Worm (Caenorhabditis elegans) whole organism, young adult: ENCODE measurements around the gene F33H12.7.
A peak's percentile ranks its signal among the peaks of the same experiment; 100 is the strongest.

Experiments
- F22D6.2 ChIP-seq: sonication (generic microtip); optimal IDR thresholded peaks from 2 replicates; lab custom pipeline; 2016; ENCODE audit warnings: mild to moderate bottlenecking, missing genetic modification characterization, missing compliant biosample characterization
- F37B4.10 ChIP-seq: fragments of 200-800 bp; sonication (Bioruptor generic); IDR thresholded peaks from 2 replicates; pipeline ENCODE4 v1.3.6; 2022; ENCODE audit warnings: missing genetic modification characterization, missing compliant biosample characterization
- K12H6.12 ChIP-seq: fragments of 200-800 bp; sonication (Bioruptor generic); optimal IDR thresholded peaks from 2 replicates; lab custom pipeline; 2018; ENCODE audit warnings: mild to moderate bottlenecking, missing genetic modification characterization, missing compliant biosample characterization
- Y95B8A.8 ChIP-seq: fragments of 200-800 bp; sonication (Bioruptor generic); IDR thresholded peaks from 2 replicates; pipeline ENCODE4 v1.3.6; 2022; ENCODE audit warnings: missing genetic modification reagents, missing genetic modification characterization, missing compliant biosample characterization
- atf-7 ChIP-seq: sonication (generic microtip); optimal IDR thresholded peaks from 2 replicates; lab custom pipeline; 2017; ENCODE audit warnings: mild to moderate bottlenecking, missing genetic modification characterization, missing compliant biosample characterization
- attf-6 ChIP-seq: fragments of 200-800 bp; sonication (Bioruptor generic); IDR thresholded peaks from 2 replicates; pipeline ENCODE4 v1.3.6; 2022; ENCODE audit warnings: missing genetic modification reagents, missing genetic modification characterization, missing compliant biosample characterization
- cebp-1 ChIP-seq, 2 experiments: fragments of 200-800 bp in 1 of 2; sonication (Bioruptor generic) in 1 of 2; sonication (generic microtip) in 1 of 2; IDR thresholded peaks in 1 of 2; optimal IDR thresholded peaks in 1 of 2; 2 replicates each; pipeline versions ENCODE4 v1.3.6 to Lab custom; 2017 to 2022; ENCODE audit warnings: missing compliant biosample characterization in 2 of 2, missing genetic modification characterization in 2 of 2, mild to moderate bottlenecking in 1 of 2, missing genetic modification reagents in 1 of 2, moderate library complexity in 1 of 2
- ceh-27 ChIP-seq: fragments of 200-800 bp; sonication (Bioruptor generic); optimal IDR thresholded peaks from 2 replicates; lab custom pipeline; 2018; ENCODE audit warnings: mild to moderate bottlenecking, missing genetic modification characterization, moderate library complexity, missing compliant biosample characterization
- die-1 ChIP-seq: sonication (generic microtip); optimal IDR thresholded peaks from 2 replicates; lab custom pipeline; 2016; ENCODE audit warnings: missing genotype, mild to moderate bottlenecking, missing genetic modification characterization, missing compliant biosample characterization
- efl-1 ChIP-seq: fragments of 150-350 bp; optimal IDR thresholded peaks from 2 replicates; lab custom pipeline; 2014; ENCODE audit warnings: missing biosample characterization, missing genetic modification reagents, missing genetic modification characterization
- egrh-3 ChIP-seq: fragments of 200-800 bp; sonication (Bioruptor generic); IDR thresholded peaks from 2 replicates; pipeline ENCODE4 v1.3.6; 2022; ENCODE audit warnings: missing genetic modification reagents, missing genetic modification characterization, missing compliant biosample characterization
- ekl-4 ChIP-seq: fragments of 200-800 bp; sonication (Bioruptor generic); IDR thresholded peaks from 2 replicates; pipeline ENCODE4 v1.3.6; 2022; ENCODE audit warnings: missing genetic modification reagents, missing genetic modification characterization, missing compliant biosample characterization
- fkh-3 ChIP-seq: sonication (generic microtip); optimal IDR thresholded peaks from 2 replicates; lab custom pipeline; 2016; ENCODE audit warnings: mild to moderate bottlenecking, missing genetic modification characterization, missing compliant biosample characterization
- gei-17 ChIP-seq: fragments of 200-800 bp; sonication (Bioruptor generic); optimal IDR thresholded peaks from 2 replicates; lab custom pipeline; 2018; ENCODE audit warnings: mild to moderate bottlenecking, missing genetic modification characterization, missing compliant biosample characterization
- hmg-1.2 ChIP-seq: fragments of 200-800 bp; sonication (Bioruptor generic); IDR thresholded peaks from 2 replicates; pipeline ENCODE4 v1.3.6; 2022; ENCODE audit warnings: missing genetic modification reagents, missing genetic modification characterization, missing compliant biosample characterization
- lag-1 ChIP-seq: fragments of 200-800 bp; sonication (Bioruptor generic); IDR thresholded peaks from 2 replicates; pipeline ENCODE4 v1.3.6; 2022; ENCODE audit warnings: missing genetic modification reagents, missing genetic modification characterization, missing compliant biosample characterization
- let-526 ChIP-seq: fragments of 200-800 bp; sonication (Bioruptor generic); IDR thresholded peaks from 2 replicates; pipeline ENCODE4 v1.3.6; 2022; ENCODE audit warnings: missing genetic modification reagents, missing genetic modification characterization, missing compliant biosample characterization
- madf-8 ChIP-seq: fragments of 200-800 bp; sonication (Bioruptor generic); conservative IDR thresholded peaks from 2 replicates; pipeline ENCODE4 v1.3.6; 2022; ENCODE audit warnings: missing genetic modification reagents, missing genetic modification characterization, missing compliant biosample characterization
- mcd-1 ChIP-seq: fragments of 200-800 bp; sonication (Bioruptor generic); IDR thresholded peaks from 2 replicates; pipeline ENCODE4 v1.3.6; 2022; ENCODE audit warnings: missing genetic modification reagents, missing genetic modification characterization, missing compliant biosample characterization
- mxl-1 ChIP-seq: sonication (generic microtip); optimal IDR thresholded peaks from 2 replicates; lab custom pipeline; 2016; ENCODE audit warnings: missing genetic modification characterization, missing compliant biosample characterization
- nhr-120 ChIP-seq: fragments of 200-800 bp; sonication (Bioruptor generic); IDR thresholded peaks from 2 replicates; pipeline ENCODE4 v1.3.6; 2022; ENCODE audit warnings: missing genetic modification characterization, missing compliant biosample characterization
- nhr-27 ChIP-seq: fragments of 200-800 bp; sonication (Bioruptor generic); optimal IDR thresholded peaks from 2 replicates; lab custom pipeline; 2018; ENCODE audit warnings: mild to moderate bottlenecking, missing genetic modification characterization, moderate library complexity, missing compliant biosample characterization
- nhr-80 ChIP-seq: sonication (generic microtip); optimal IDR thresholded peaks from 2 replicates; lab custom pipeline; 2016; ENCODE audit warnings: missing genetic modification characterization, missing compliant biosample characterization
- pha-4 ChIP-seq: fragments of 150-350 bp; sonication (generic microtip); optimal IDR thresholded peaks from 2 replicates; lab custom pipeline; 2014; ENCODE audit warnings: missing biosample characterization, missing genetic modification reagents, missing genetic modification characterization
- sea-2 ChIP-seq: fragments of 200-800 bp; sonication (Bioruptor generic); IDR thresholded peaks from 2 replicates; pipeline ENCODE4 v1.3.6; 2022; ENCODE audit warnings: missing genetic modification characterization, missing compliant biosample characterization
- unc-130 ChIP-seq: sonication (generic microtip); optimal IDR thresholded peaks from 2 replicates; lab custom pipeline; 2016; ENCODE audit warnings: missing genetic modification reagents, missing genetic modification characterization, missing compliant biosample characterization
- zfh-2 ChIP-seq: fragments of 200-800 bp; sonication (Bioruptor generic); conservative IDR thresholded peaks from 2 replicates; pipeline ENCODE4 v1.3.6; 2022; ENCODE audit warnings: missing genetic modification reagents, missing genetic modification characterization, missing compliant biosample characterization
- zim-3 ChIP-seq: sonication (generic microtip); optimal IDR thresholded peaks from 2 replicates; lab custom pipeline; 2017; ENCODE audit warnings: mild to moderate bottlenecking, missing genetic modification characterization, moderate library complexity, missing compliant biosample characterization
- ztf-18 ChIP-seq: sonication (generic microtip); optimal IDR thresholded peaks from 2 replicates; lab custom pipeline; 2016; ENCODE audit warnings: missing genotype, mild to moderate bottlenecking, missing genetic modification characterization, missing compliant biosample characterization
- ztf-22 ChIP-seq: fragments of 200-800 bp; sonication (Bioruptor generic); optimal IDR thresholded peaks from 2 replicates; lab custom pipeline; 2018; ENCODE audit warnings: mild to moderate bottlenecking, missing genetic modification characterization, moderate library complexity, missing compliant biosample characterization
- ztf-6 ChIP-seq: fragments of 200-800 bp; sonication (Bioruptor generic); IDR thresholded peaks from 2 replicates; pipeline ENCODE4 v1.3.6; 2022; ENCODE audit warnings: missing genetic modification reagents, missing genetic modification characterization, missing compliant biosample characterization

F33H12.7 gene

ce11 chrII:2586861-2587554, at the start of gene F33H12.7, which contains the start of gene sri-39:
TSS of gene F33H12.7 (minus strand) at chrII:2586911.
TSS of gene sri-39 (plus strand) at chrII:2587504.
- TF ChIP-seq nhr-80 (tag; lab: Kevin White, UChicago) (peak; percentile 62), cebp-1 (GFP tag; IDR thresholded peaks at IDR 0.05; lab: Robert Waterston, UW) (peak; percentile 38; the same call in 1 of the 2 replicates), cebp-1 (tag; optimal IDR thresholded peaks at IDR 0.05; lab: Kevin White, UChicago) (peak; percentile 83), fkh-3 (tag; lab: Kevin White, UChicago) (no peak), nhr-120 (GFP tag; lab: Robert Waterston, UW) (no peak), ceh-27 (GFP tag; lab: Kevin White, UChicago) (no peak), atf-7 (tag; lab: Kevin White, UChicago) (peak; percentile 94)

ce11 chrII:2631169-2631568, 44.5 kb upstream of the F33H12.7 start, which contains the start of gene D2062.1:
TSS of gene D2062.1 (plus strand) at chrII:2631469.
- TF ChIP-seq nhr-120 (GFP tag; lab: Robert Waterston, UW) (no peak), zim-3 (tag; lab: Kevin White, UChicago) (no peak), ztf-22 (GFP tag; lab: Kevin White, UChicago) (no peak), efl-1 (GFP tag; lab: Kevin White, UChicago) (no peak), F22D6.2 (tag; lab: Kevin White, UChicago) (no peak), hmg-1.2 (GFP tag; lab: Robert Waterston, UW) (no peak)

- TF ChIP-seq pha-4 (no peak), mxl-1 (tag; lab: Kevin White, UChicago) (no peak), die-1 (tag; lab: Kevin White, UChicago) (no peak), Y95B8A.8 (GFP tag; lab: Robert Waterston, UW) (no peak), ztf-18 (tag; lab: Kevin White, UChicago) (no peak), let-526 (GFP tag; lab: Robert Waterston, UW) (no peak), unc-130 (GFP tag; lab: Kevin White, UChicago) (no peak), attf-6 (no peak), K12H6.12 (tag; lab: Kevin White, UChicago) (no peak), ekl-4 (GFP tag; lab: Robert Waterston, UW) (no peak), gei-17 (GFP tag; lab: Kevin White, UChicago) (no peak), lag-1 (GFP tag; lab: Robert Waterston, UW) (no peak), ztf-6 (GFP tag; lab: Robert Waterston, UW) (no peak), sea-2 (no peak)
Observed at ce11 chrII:2629270-2629669, 42.6 kb upstream of the F33H12.7 start, which contains the start of gene sri-37. TSS of gene sri-37 (plus strand) at chrII:2629570.

- no peak for TF ChIP-seq madf-8
- peak; percentile 81; the same call in 1 of the 2 replicates for TF ChIP-seq egrh-3 (GFP tag; lab: Robert Waterston, UW)
- no peak for TF ChIP-seq nhr-27
- peak; percentile 85 for TF ChIP-seq zfh-2
- TF ChIP-seq F37B4.10: 0 out of 2 replicates have a peak, but pooled peaks have one; percentile 52
- 0 out of 2 replicates have a peak, but pooled peaks have one; percentile 22 for TF ChIP-seq mcd-1 (GFP tag; lab: Robert Waterston, UW)
Observed at ce11 chrII:2628401-2628800, 41.7 kb upstream of the F33H12.7 start.
